Worm (Caenorhabditis elegans) whole organism, young adult: ENCODE data around the gene sre-27.
A peak's percentile ranks its signal among the peaks of the same experiment; 100 is the strongest.

Experiments used
- C06A6.2 ChIP-seq: fragments of 200-800 bp; sonication (Bioruptor generic); conservative IDR thresholded peaks from 2 replicates; pipeline ENCODE4 v1.3.6; 2022; ENCODE audit warnings: missing genetic modification characterization, missing compliant biosample characterization
- F23B12.7 ChIP-seq: sonication (generic microtip); optimal IDR thresholded peaks from 2 replicates; lab custom pipeline; 2017; ENCODE audit warnings: missing genetic modification characterization, mild to moderate bottlenecking, missing compliant biosample characterization, antibody characterized with exemption, moderate library complexity; ENCODE audit not compliant: insufficient read depth
- F55B11.4 ChIP-seq: sonication (generic microtip); optimal IDR thresholded peaks from 2 replicates; lab custom pipeline; 2016; ENCODE audit warnings: missing compliant biosample characterization, missing genetic modification characterization, borderline replicate concordance; ENCODE audit not compliant: insufficient read depth
- ama-1 ChIP-seq, 3 experiments: fragments of 150-350 bp in 1 of 3; sonication (generic microtip) in 2 of 3; optimal IDR thresholded peaks; 2 replicates each; lab custom pipeline; 2014 to 2018; ENCODE audit warnings: missing biosample characterization in 2 of 3, missing genetic modification characterization in 2 of 3, missing genetic modification reagents in 2 of 3
- atf-7 ChIP-seq: sonication (generic microtip); optimal IDR thresholded peaks from 2 replicates; lab custom pipeline; 2017; ENCODE audit warnings: mild to moderate bottlenecking, missing genetic modification characterization, missing compliant biosample characterization
- bed-2 ChIP-seq: fragments of 200-800 bp; sonication (Bioruptor generic); IDR thresholded peaks from 2 replicates; pipeline ENCODE4 v1.3.6; 2022; ENCODE audit warnings: missing genetic modification reagents, missing genetic modification characterization, missing compliant biosample characterization
- cebp-1 ChIP-seq, 2 experiments: fragments of 200-800 bp in 1 of 2; sonication (Bioruptor generic) in 1 of 2; sonication (generic microtip) in 1 of 2; IDR thresholded peaks in 1 of 2; optimal IDR thresholded peaks in 1 of 2; 2 replicates each; pipeline versions ENCODE4 v1.3.6 to Lab custom; 2017 to 2022; ENCODE audit warnings: missing compliant biosample characterization in 2 of 2, missing genetic modification characterization in 2 of 2, mild to moderate bottlenecking in 1 of 2, missing genetic modification reagents in 1 of 2, moderate library complexity in 1 of 2
- ceh-27 ChIP-seq: fragments of 200-800 bp; sonication (Bioruptor generic); optimal IDR thresholded peaks from 2 replicates; lab custom pipeline; 2018; ENCODE audit warnings: mild to moderate bottlenecking, missing genetic modification characterization, moderate library complexity, missing compliant biosample characterization
- ceh-91 ChIP-seq: fragments of 200-800 bp; sonication (Bioruptor generic); IDR thresholded peaks from 2 replicates; pipeline ENCODE4 v1.3.6; 2022; ENCODE audit warnings: missing genetic modification reagents, missing genetic modification characterization, missing compliant biosample characterization
- egrh-3 ChIP-seq: fragments of 200-800 bp; sonication (Bioruptor generic); IDR thresholded peaks from 2 replicates; pipeline ENCODE4 v1.3.6; 2022; ENCODE audit warnings: missing genetic modification reagents, missing genetic modification characterization, missing compliant biosample characterization
- hsf-1 ChIP-seq: fragments of 200-800 bp; sonication (Bioruptor generic); IDR thresholded peaks from 2 replicates; pipeline ENCODE4 v1.3.6; 2022; ENCODE audit warnings: missing genetic modification reagents, missing genetic modification characterization, missing compliant biosample characterization
- madf-10 ChIP-seq: sonication (generic microtip); optimal IDR thresholded peaks from 2 replicates; lab custom pipeline; 2016; ENCODE audit warnings: mild to moderate bottlenecking, missing genetic modification characterization, missing compliant biosample characterization
- madf-6 ChIP-seq: fragments of 200-800 bp; sonication (Bioruptor generic); IDR thresholded peaks from 2 replicates; pipeline ENCODE4 v1.3.6; 2022; ENCODE audit warnings: missing genetic modification reagents, missing genetic modification characterization, missing compliant biosample characterization
- nfya-1 ChIP-seq: sonication (generic microtip); optimal IDR thresholded peaks from 2 replicates; lab custom pipeline; 2017; ENCODE audit warnings: antibody characterized with exemption, missing compliant biosample characterization, missing genetic modification characterization, borderline replicate concordance; ENCODE audit not compliant: insufficient read depth
- nhr-90 ChIP-seq: sonication (generic microtip); optimal IDR thresholded peaks from 2 replicates; lab custom pipeline; 2016; ENCODE audit warnings: missing genotype, mild to moderate bottlenecking, missing genetic modification characterization, missing compliant biosample characterization
- pbrm-1 ChIP-seq: fragments of 200-800 bp; sonication (Bioruptor generic); IDR thresholded peaks from 2 replicates; pipeline ENCODE4 v1.3.6; 2022; ENCODE audit warnings: missing genetic modification reagents, missing genetic modification characterization, missing compliant biosample characterization
- rpc-1 ChIP-seq, 2 experiments: fragments of 150-350 bp in 1 of 2; sonication (generic microtip) in 1 of 2; optimal IDR thresholded peaks; 2 replicates each; lab custom pipeline; 2014 to 2018; ENCODE audit warnings: missing biosample characterization in 1 of 2, missing genetic modification characterization in 1 of 2, missing genetic modification reagents in 1 of 2, missing genotype in 1 of 2
- snpc-1.3 ChIP-seq: sonication (generic microtip); optimal IDR thresholded peaks from 2 replicates; lab custom pipeline; 2017; ENCODE audit warnings: missing genetic modification characterization, mild to moderate bottlenecking, missing compliant biosample characterization, antibody characterized with exemption, moderate library complexity, missing genotype, missing genetic modification reagents; ENCODE audit not compliant: insufficient read depth
- snpc-4 ChIP-seq, 5 experiments: fragments of 150-350 bp in 1 of 5; sonication (generic microtip) in 4 of 5; optimal IDR thresholded peaks; 2 replicates each; lab custom pipeline; 2014 to 2018; ENCODE audit warnings: missing genetic modification characterization in 5 of 5, missing biosample characterization in 3 of 5, antibody characterized with exemption in 2 of 5, mild to moderate bottlenecking in 2 of 5, missing compliant biosample characterization in 2 of 5, missing genotype in 2 of 5, moderate library complexity in 2 of 5, missing genetic modification reagents in 1 of 5
- sptf-2 ChIP-seq: fragments of 200-800 bp; sonication (Bioruptor generic); optimal IDR thresholded peaks from 2 replicates; lab custom pipeline; 2018; ENCODE audit warnings: mild to moderate bottlenecking, missing genetic modification characterization, missing compliant biosample characterization
- zfh-2 ChIP-seq: fragments of 200-800 bp; sonication (Bioruptor generic); conservative IDR thresholded peaks from 2 replicates; pipeline ENCODE4 v1.3.6; 2022; ENCODE audit warnings: missing genetic modification reagents, missing genetic modification characterization, missing compliant biosample characterization
- zim-3 ChIP-seq: sonication (generic microtip); optimal IDR thresholded peaks from 2 replicates; lab custom pipeline; 2017; ENCODE audit warnings: mild to moderate bottlenecking, missing genetic modification characterization, moderate library complexity, missing compliant biosample characterization
- ztf-26 ChIP-seq: sonication (generic microtip); optimal IDR thresholded peaks from 2 replicates; lab custom pipeline; 2017; ENCODE audit warnings: missing genetic modification characterization, missing compliant biosample characterization

Gene sre-27

DNA sequence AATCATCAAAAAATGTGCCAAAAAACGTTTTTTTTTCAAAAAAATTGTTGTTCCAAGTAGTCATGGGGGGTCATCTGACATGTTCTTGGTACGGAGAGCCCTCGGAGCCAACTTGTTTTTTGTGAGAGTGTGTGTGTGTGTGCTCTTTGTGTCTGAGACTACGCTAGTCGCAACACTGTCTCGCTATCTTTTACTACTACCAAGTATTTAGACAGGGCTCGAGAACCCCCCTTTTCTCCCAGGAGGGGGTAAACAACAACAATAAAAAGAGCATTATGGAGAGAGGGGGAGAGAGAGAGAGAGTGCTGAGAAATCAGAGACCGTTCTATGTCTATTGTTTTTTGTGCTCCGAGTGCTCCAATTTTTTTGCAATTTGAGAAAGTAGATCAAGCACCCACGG, 38.6 kb downstream of the sre-27 start (continued):
- TF ChIP-seq F23B12.7 (tag; lab: Kevin White, UChicago), result no peak
- TF ChIP-seq pbrm-1, result no peak
- TF ChIP-seq snpc-1.3, result no peak
- TF ChIP-seq snpc-4 (GFP tag; optimal IDR thresholded peaks at IDR 0.05; lab: Kevin White, UChicago), result no peak
- no peak for TF ChIP-seq snpc-4 (tag; optimal IDR thresholded peaks at IDR 0.05; lab: Kevin White, UChicago)

DNA sequence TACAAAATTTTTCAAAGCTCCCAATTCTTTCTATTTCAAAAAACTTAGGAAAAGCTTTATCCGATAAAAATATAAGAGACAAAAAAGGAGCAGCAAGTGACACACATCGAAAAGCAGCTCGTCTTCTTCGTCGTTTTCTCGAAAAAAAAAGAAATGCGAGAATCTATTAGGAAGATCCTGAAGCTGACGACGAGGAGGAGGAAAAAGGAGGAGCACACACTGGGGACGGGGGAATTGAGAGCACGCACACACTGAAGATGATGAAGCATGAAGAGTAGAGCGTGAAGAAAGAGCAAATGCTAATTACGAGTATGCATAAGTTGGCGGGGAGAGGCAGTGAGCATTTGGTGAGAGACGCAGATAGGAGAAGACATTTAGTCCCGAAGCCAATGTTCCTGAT, 43.5 kb downstream of the sre-27 start:
- no peak for TF ChIP-seq zim-3
- TF ChIP-seq nhr-90 (tag; lab: Kevin White, UChicago), result no peak
- TF ChIP-seq madf-10, result no peak
- no peak for TF ChIP-seq ztf-26 (tag; lab: Kevin White, UChicago)
- no peak for TF ChIP-seq madf-6 (GFP tag; lab: Robert Waterston, UW)
- TF ChIP-seq rpc-1 (optimal IDR thresholded peaks at IDR 0.05; lab: Kevin White, UChicago), result no peak
- no peak for TF ChIP-seq rpc-1 (tag; optimal IDR thresholded peaks at IDR 0.05; lab: Kevin White, UChicago)
- TF ChIP-seq hsf-1 (GFP tag; lab: Robert Waterston, UW), result no peak
- no peak for TF ChIP-seq atf-7 (tag; lab: Kevin White, UChicago)
- TF ChIP-seq ceh-27 (GFP tag; lab: Kevin White, UChicago), result no peak
- no peak for TF ChIP-seq ama-1 (optimal IDR thresholded peaks at IDR 0.05; lab: Kevin White, UChicago)
- no peak for TF ChIP-seq ama-1 (GFP tag; optimal IDR thresholded peaks at IDR 0.05; lab: Kevin White, UChicago)
- no peak for TF ChIP-seq C06A6.2
- no peak for TF ChIP-seq sptf-2 (GFP tag; lab: Kevin White, UChicago)
- TF ChIP-seq ceh-91 (GFP tag; lab: Robert Waterston, UW), result no peak
- TF ChIP-seq bed-2 (GFP tag; lab: Robert Waterston, UW), result no peak
- no peak for TF ChIP-seq F55B11.4 (tag; lab: Kevin White, UChicago)

DNA sequence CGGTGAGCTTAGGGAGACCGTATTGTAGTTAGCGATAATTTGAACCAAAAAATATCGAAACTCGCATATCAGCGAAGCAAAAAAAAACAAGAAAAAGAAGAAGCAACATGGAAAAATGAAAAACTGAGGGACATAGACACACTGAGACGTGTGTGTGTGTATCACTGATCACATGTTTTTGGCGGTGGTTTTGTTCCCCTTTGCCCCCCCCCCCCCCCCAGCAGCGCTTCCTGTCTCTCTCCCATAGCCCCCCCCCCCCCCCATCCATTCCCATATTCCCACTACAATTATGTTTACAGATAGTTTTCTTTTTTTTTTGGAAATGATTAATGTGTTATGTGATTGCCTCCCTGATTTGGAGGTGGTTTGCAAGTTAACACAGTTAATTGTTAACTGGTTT, 48.2 kb downstream of the sre-27 start:
- TF ChIP-seq cebp-1 (GFP tag; IDR thresholded peaks at IDR 0.05; lab: Robert Waterston, UW) (no peak), cebp-1 (tag; optimal IDR thresholded peaks at IDR 0.05; lab: Kevin White, UChicago) (peak; percentile 9), nfya-1 (tag; lab: Kevin White, UChicago) (no peak), egrh-3 (GFP tag; lab: Robert Waterston, UW) (peak; percentile 55; the same call in 1 of the 2 replicates), zfh-2 (GFP tag; lab: Robert Waterston, UW) (peak; percentile 94)
